Worm (Caenorhabditis elegans) whole organism, L4/young adult: ENCODE data around the gene coq-3.
"Not testable (repeated sequence)": the region's sequence is repeated elsewhere in the genome, so short reads cannot be mapped to it uniquely, and the experiment has no call there.

ENCODE experiments used
- W03F9.2 ChIP-seq: fragments of 150-350 bp; optimal IDR thresholded peaks from 2 replicates; lab custom pipeline; 2014; ENCODE audit warnings: missing biosample characterization, missing genetic modification characterization
- dao-5 ChIP-seq: sonication (generic microtip); optimal IDR thresholded peaks from 2 replicates; lab custom pipeline; 2016; ENCODE audit warnings: missing genotype, missing genetic modification characterization, moderate library complexity, missing compliant biosample characterization
- him-1 ChIP-seq: sonication (generic microtip); optimal IDR thresholded peaks from 2 replicates; lab custom pipeline; 2016; ENCODE audit warnings: missing genotype, missing genetic modification reagents, missing genetic modification characterization, missing compliant biosample characterization

coq-3 gene

ce11 chrIV:14795918-14796488 is at the start of gene coq-3:
coq-3 (minus strand) TSS chrIV:14796324.
- TF ChIP-seq him-1 (tag; lab: Kevin White, UChicago), result no peak
- TF ChIP-seq W03F9.2 (tag; lab: Kevin White, UChicago), result no peak
- TF ChIP-seq dao-5 (tag; lab: Kevin White, UChicago), result no peak

DNA sequence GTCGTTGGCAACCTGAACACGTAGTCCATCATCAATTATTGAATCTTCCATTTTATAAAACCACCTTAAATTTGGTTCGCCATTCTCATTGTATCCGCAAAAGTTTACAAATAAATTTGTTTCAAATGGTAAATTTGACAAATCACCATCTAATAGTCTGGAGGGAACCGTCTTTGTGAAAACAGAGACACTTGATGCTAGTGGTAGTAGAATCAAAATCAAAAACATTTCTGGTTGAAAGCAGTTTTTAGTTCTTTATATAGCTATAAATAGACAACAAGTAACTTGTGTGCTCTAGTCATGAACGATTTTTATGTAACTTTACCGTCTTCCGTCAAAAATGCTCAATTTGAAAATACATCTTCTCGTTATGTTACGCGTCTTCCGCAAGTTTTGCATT is 46.9 kb upstream of the coq-3 start, which contains the start of gene Y57G11C.20:
Y57G11C.20 (plus strand) TSS at position 301 of the 400 bp plus-strand sequence.
- TF ChIP-seq him-1, W03F9.2, dao-5 (tag; lab: Kevin White, UChicago): not testable (repeated sequence)

DNA sequence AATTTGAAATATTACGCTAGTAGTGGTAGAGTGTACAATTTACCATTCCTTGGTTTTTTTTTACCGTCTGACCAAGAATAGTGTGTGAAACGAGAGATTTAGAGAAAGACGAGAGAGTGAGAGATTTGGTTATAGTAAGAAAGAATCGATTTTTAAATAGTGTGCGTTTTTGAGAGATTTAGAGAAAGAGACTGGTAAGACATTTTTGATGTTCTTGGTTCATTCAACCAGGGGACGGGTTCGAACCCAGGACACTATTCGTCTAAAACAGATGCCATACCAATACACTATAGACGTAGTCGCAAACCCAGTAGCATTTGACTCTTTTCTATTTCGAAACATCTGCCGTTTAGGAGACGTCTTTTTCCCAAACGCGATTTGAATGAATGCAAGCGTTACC is 42.0 kb upstream of the coq-3 start:
- peak; percentile 72 for TF ChIP-seq him-1 (tag; lab: Kevin White, UChicago)
- TF ChIP-seq W03F9.2 (tag; lab: Kevin White, UChicago), result no peak
- TF ChIP-seq dao-5 (tag; lab: Kevin White, UChicago), result peak; percentile 76

DNA sequence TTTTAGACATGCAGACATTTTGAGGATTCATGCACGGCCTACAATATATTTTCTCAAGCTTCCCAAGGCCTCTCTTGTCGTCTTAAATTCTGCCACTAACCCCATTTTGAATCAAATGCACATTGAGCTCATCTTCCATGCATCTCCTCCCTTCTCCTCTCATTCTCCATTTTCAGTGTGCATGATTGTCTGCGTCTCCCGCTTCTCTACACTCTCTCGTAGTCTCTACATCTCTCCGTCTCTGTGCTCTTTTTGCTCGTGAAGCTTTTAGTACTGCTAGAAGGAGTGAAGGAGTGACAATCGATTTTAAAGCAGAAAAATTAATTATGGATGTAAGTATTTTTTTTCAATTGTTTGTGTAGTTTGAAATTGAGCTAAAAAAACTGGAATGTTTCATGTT is 40.8 kb upstream of the coq-3 start, which contains the start of gene Y57G11C.22:
Y57G11C.22 (plus strand) TSS at position 327 of the 400 bp plus-strand sequence.
- TF ChIP-seq W03F9.2 (tag; lab: Kevin White, UChicago) (no peak), him-1 (tag; lab: Kevin White, UChicago) (no peak), dao-5 (tag; lab: Kevin White, UChicago) (no peak)

ce11 chrIV:14833537-14833936 is 37.4 kb upstream of the coq-3 start:
- TF ChIP-seq W03F9.2 (tag; lab: Kevin White, UChicago), result no peak
- no peak for TF ChIP-seq him-1 (tag; lab: Kevin White, UChicago)
- TF ChIP-seq dao-5 (tag; lab: Kevin White, UChicago), result no peak

DNA sequence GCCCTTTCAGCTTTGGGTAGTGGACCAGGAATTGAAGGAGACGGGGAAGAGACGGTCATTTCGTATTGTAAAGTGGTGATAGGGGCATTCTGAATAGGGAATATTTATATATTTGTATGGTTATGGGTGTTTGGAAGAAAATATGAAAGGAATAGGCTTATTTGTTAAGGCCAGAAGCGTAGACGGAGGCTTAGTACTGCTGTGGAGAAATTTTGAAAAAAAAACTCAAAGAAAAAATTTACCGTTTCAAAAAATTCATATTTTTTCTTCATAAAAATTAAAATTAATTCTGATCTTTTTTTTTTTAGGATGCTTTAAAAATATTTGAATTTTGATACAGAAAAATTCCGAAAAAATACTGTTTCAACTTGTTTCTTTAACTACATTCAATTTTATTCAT is 32.9 kb upstream of the coq-3 start, which contains the start of gene hhat-2:
hhat-2 (minus strand) TSS at position 101 of the 400 bp plus-strand sequence.
- TF ChIP-seq dao-5 (tag; lab: Kevin White, UChicago) (no peak), him-1 (tag; lab: Kevin White, UChicago) (no peak), W03F9.2 (tag; lab: Kevin White, UChicago) (no peak)

DNA sequence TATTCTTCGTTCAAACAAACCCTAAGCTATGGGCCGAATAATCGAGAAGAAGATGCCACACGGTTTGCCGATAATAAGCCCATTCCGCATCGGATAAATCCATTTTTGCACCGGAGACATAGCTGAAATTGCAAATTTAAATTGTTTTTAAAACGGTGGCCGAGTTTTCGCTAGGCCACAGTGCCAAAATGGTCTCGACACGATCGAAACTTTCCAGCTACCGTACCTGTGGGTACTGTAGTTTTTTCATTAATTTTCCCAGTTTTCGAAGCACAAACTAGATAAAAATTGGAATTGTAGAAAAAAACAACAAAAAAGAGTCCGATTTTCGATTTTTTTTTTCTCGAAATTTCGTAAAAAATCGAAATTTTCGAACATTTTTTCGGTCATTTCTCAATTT is 32.1 kb upstream of the coq-3 start:
- TF ChIP-seq dao-5 (tag; lab: Kevin White, UChicago), result no peak
- TF ChIP-seq W03F9.2 (tag; lab: Kevin White, UChicago), result no peak
- TF ChIP-seq him-1 (tag; lab: Kevin White, UChicago), result no peak

- TF ChIP-seq dao-5 (tag; lab: Kevin White, UChicago) (no peak), W03F9.2 (tag; lab: Kevin White, UChicago) (no peak), him-1 (tag; lab: Kevin White, UChicago) (no peak)
These were observed 30.1 kb upstream of the coq-3 start for ce11 chrIV:14826151-14826757.

DNA sequence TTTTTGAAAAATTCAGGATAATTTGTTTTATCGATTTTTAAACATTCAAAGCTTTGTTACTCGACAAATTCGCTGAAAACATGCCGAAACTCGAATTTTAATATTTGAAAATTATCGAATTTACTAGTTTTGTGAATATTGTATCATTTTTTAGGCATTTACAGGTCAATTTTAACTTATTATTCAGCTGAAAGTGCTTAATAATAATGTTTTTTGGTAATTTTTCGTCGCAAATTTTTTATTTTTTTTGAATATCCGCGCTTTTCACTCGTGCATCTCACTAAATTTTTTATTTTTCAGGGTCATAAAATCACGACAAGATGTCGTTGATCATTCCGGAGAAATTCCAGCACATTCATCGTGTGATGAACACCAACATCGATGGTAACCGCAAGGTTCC is 29.3 kb upstream of the coq-3 start, which contains the start of gene rps-18:
rps-18 (plus strand) TSS at position 301 of the 400 bp plus-strand sequence.
- TF ChIP-seq him-1 (tag; lab: Kevin White, UChicago), result no peak
- TF ChIP-seq W03F9.2 (tag; lab: Kevin White, UChicago), result no peak
- TF ChIP-seq dao-5 (tag; lab: Kevin White, UChicago), result no peak

ce11 chrIV:14824878-14825352 is 28.8 kb upstream of the coq-3 start, which contains the start of gene sec-61.A:
sec-61.A (minus strand) TSS chrIV:14825264.
- TF ChIP-seq him-1 (tag; lab: Kevin White, UChicago), result peak; percentile 32
- TF ChIP-seq W03F9.2 (tag; lab: Kevin White, UChicago), result peak; percentile 42
- no peak for TF ChIP-seq dao-5 (tag; lab: Kevin White, UChicago)

DNA sequence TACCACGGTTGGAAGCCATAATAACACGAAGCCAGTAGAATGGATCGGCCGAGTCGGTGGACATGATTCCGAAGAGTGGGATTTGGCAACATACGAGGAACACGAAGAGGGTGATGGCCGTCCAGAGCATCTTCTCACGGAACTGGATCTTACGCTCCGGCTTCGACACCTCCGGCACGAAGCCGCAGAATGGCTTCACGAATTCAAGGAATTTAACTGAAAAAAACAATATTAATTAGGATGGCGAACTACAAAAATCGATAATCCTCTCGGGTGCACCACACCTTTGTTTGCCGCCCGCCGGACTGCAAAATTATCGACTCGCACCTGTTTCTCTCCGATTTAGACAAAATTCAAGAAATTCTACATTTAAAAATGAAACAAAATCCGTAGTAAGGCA is 28.1 kb upstream of the coq-3 start:
- TF ChIP-seq him-1 (tag; lab: Kevin White, UChicago), result no peak
- TF ChIP-seq W03F9.2 (tag; lab: Kevin White, UChicago), result no peak

DNA sequence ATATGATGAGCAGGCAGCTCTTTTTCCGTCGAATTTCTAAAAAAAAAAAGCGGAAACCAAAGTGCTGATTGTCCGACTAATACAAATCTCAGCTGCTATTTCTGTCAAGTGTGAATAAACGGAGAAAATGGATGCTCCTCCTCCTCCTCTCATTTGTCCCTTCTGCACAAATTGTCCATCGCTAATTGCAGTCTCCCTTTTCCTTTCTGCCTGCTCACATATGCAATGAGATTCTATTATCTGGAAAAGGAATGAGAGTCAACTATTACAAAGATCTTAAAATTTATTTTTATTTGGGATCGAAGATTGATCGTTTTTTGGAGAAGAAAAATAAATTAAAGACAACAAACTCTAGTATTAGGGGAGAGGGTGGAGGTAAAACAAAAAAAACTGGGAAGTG is 26.1 kb upstream of the coq-3 start:
- TF ChIP-seq W03F9.2 (tag; lab: Kevin White, UChicago) (no peak), dao-5 (tag; lab: Kevin White, UChicago) (peak; percentile 35)

- TF ChIP-seq W03F9.2 (tag; lab: Kevin White, UChicago) (no peak), dao-5 (tag; lab: Kevin White, UChicago) (no peak), him-1 (tag; lab: Kevin White, UChicago) (no peak)
These were observed 20.2 kb upstream of the coq-3 start, which contains the start of gene Y57G11C.46 for ce11 chrIV:14816288-14816687. Y57G11C.46 (minus strand) TSS chrIV:14816388.
